Worm (Caenorhabditis elegans) whole organism, early embryonic: ENCODE results near the gene cest-31.

Source experiments
- B0310.2 ChIP-seq: sonication (generic microtip); optimal IDR thresholded peaks from 2 replicates; lab custom pipeline; 2016; ENCODE audit warnings: mild to moderate bottlenecking, missing genetic modification characterization, missing compliant biosample characterization
- aly-1 ChIP-seq: sonication (generic microtip); optimal IDR thresholded peaks from 2 replicates; lab custom pipeline; 2016; ENCODE audit warnings: missing genetic modification characterization, missing compliant biosample characterization
- ama-1 ChIP-seq: fragments of 150-350 bp; optimal IDR thresholded peaks from 2 replicates; lab custom pipeline; 2014
- ceh-36 ChIP-seq: sonication (generic microtip); optimal IDR thresholded peaks from 2 replicates; lab custom pipeline; 2016; ENCODE audit warnings: missing genetic modification characterization, inconsistent platforms, missing compliant biosample characterization
- flt-1 ChIP-seq: fragments of 200-800 bp; sonication (Bioruptor generic); IDR thresholded peaks from 2 replicates; pipeline ENCODE4 v1.3.6; 2022; ENCODE audit warnings: missing genetic modification characterization, missing compliant biosample characterization

- TF ChIP-seq aly-1 (tag; lab: Kevin White, UChicago): no peak
- TF ChIP-seq ama-1 (lab: Kevin White, UChicago): no peak
- TF ChIP-seq ceh-36 (tag; lab: Kevin White, UChicago): no peak
- no peak for TF ChIP-seq flt-1 (GFP tag; lab: Robert Waterston, UW)
- TF ChIP-seq B0310.2 (tag; lab: Kevin White, UChicago): no peak
Measured at ce11 chrV:6630769-6631168, 43.3 kb upstream of the cest-31 start.
